Worm (Caenorhabditis elegans): ENCODE data around the gene Y51A2A.4.

The Y51A2A.4 gene

ce11 chrV:18339807-18340206 lies 49.1 kb downstream of the Y51A2A.4 start, which contains the start of gene C08E8.10:
C08E8.10 (minus strand) TSS chrV:18339907.
- TF ChIP-seq lag-1 (GFP tag; IDR thresholded peaks at IDR 0.05) (no peak), cebp-1 (GFP tag; IDR thresholded peaks at IDR 0.05) (no peak), cebp-1 (tag; optimal IDR thresholded peaks at IDR 0.05) (no peak), lin-54 (GFP tag; optimal IDR thresholded peaks at IDR 0.05) (no peak), ztf-6 (GFP tag; IDR thresholded peaks at IDR 0.05) (no peak), Y67H2A.10 (GFP tag; conservative IDR thresholded peaks at IDR 0.05) (no peak), C17E4.6 (GFP tag; IDR thresholded peaks at IDR 0.05) (no peak), tbx-9 (tag; optimal IDR thresholded peaks at IDR 0.05; ENCODE audit: borderline replicate concordance) (no peak), Y79H2A.3 (GFP tag; conservative IDR thresholded peaks at IDR 0.05) (no peak), F33H1.4 (GFP tag; IDR thresholded peaks at IDR 0.05) (no peak), lir-1 (GFP tag; conservative IDR thresholded peaks at IDR 0.05) (no peak), somi-1 (GFP tag; optimal IDR thresholded peaks at IDR 0.05) (no peak), mes-4 (tag; optimal IDR thresholded peaks at IDR 0.05) (no peak), ceh-100 (GFP tag; IDR thresholded peaks at IDR 0.05) (no peak), unc-62 (GFP tag; optimal IDR thresholded peaks at IDR 0.05) (no peak), cebp-2 (GFP tag; IDR thresholded peaks at IDR 0.05) (no peak), nhr-179 (tag; optimal IDR thresholded peaks at IDR 0.05) (no peak), egrh-3 (GFP tag; IDR thresholded peaks at IDR 0.05) (no peak), hmg-20 (GFP tag; IDR thresholded peaks at IDR 0.05) (no peak), ceh-40 (GFP tag; IDR thresholded peaks at IDR 0.05) (no peak)

Data from whole organism, young adult.